Worm (Caenorhabditis elegans): Measurements from ENCODE around the gene fbxa-202.

ce11 chrV:6291301-6291700 is 35.8 kb upstream of the fbxa-202 start:
- TF ChIP-seq elt-1 (tag; optimal IDR thresholded peaks at IDR 0.05) (no peak), aly-2 (tag; optimal IDR thresholded peaks at IDR 0.05) (no peak), sea-2 (GFP tag; optimal IDR thresholded peaks at IDR 0.05) (no peak), R02D3.7 (tag; optimal IDR thresholded peaks at IDR 0.05) (no peak), nhr-28 (tag; optimal IDR thresholded peaks at IDR 0.05) (no peak), fos-1 (tag; optimal IDR thresholded peaks at IDR 0.05) (no peak), fkh-10 (GFP tag; optimal IDR thresholded peaks at IDR 0.05) (no peak), lin-39 (tag; optimal IDR thresholded peaks at IDR 0.05) (no peak), nhr-67 (tag; optimal IDR thresholded peaks at IDR 0.05) (no peak), tbx-2 (tag; optimal IDR thresholded peaks at IDR 0.05) (no peak), snpc-4 (tag; optimal IDR thresholded peaks at IDR 0.05) (no peak), nhr-76 (tag; optimal IDR thresholded peaks at IDR 0.05) (no peak), unc-62 (GFP tag; optimal IDR thresholded peaks at IDR 0.05) (no peak), nfya-1 (tag; optimal IDR thresholded peaks at IDR 0.05; ENCODE audit: insufficient read depth) (no peak)
